Worm (Caenorhabditis elegans) whole organism, L4/young adult: ENCODE data around the gene fbxa-43.

Source experiments
- W03F9.2 ChIP-seq: fragments of 150-350 bp; optimal IDR thresholded peaks from 2 replicates; lab custom pipeline; 2014; ENCODE audit warnings: missing biosample characterization, missing genetic modification characterization
- dao-5 ChIP-seq: sonication (generic microtip); optimal IDR thresholded peaks from 2 replicates; lab custom pipeline; 2016; ENCODE audit warnings: missing genotype, missing genetic modification characterization, moderate library complexity, missing compliant biosample characterization
- him-1 ChIP-seq: sonication (generic microtip); optimal IDR thresholded peaks from 2 replicates; lab custom pipeline; 2016; ENCODE audit warnings: missing genotype, missing genetic modification reagents, missing genetic modification characterization, missing compliant biosample characterization

DNA sequence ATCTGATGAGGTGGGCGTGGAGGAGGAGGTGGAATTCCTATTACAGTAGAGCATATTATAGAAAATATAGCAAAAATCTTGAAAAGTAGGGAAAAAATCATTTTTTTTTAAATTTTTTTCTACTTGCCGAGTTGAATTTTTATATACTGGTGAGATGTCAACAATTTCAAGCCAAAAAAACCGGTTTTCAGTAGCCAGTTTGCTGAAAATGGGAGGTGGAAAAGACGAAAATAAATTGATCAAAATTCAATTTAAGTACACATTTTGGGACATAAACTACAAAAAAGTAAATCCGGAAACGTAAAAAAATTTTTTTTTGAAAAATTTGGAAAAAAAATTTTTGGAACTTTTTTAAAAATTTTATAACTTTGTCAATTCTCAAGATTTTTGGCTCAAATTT lies 20.7 kb upstream of the fbxa-43 start, which contains the start of gene Y54F10BM.23:
- no peak for TF ChIP-seq W03F9.2 (tag; lab: Kevin White, UChicago)
- TF ChIP-seq dao-5 (tag; lab: Kevin White, UChicago): no peak
- no peak for TF ChIP-seq him-1
